Fruit fly (Drosophila melanogaster) Kc167 (cell line): ENCODE data around the gene lectin-37Da.

Experiments
- Myc ChIP-seq: fragments of >200 bp; optimal IDR thresholded peaks from 2 replicates; lab custom pipeline; 2017; ENCODE audit warnings: missing external identifiers
- Sin3A ChIP-seq: fragments of >200 bp; optimal IDR thresholded peaks from 2 replicates; lab custom pipeline; 2018; ENCODE audit warnings: missing external identifiers
- h ChIP-seq: fragments of >200 bp; optimal IDR thresholded peaks from 3 replicates; lab custom pipeline; 2018; ENCODE audit warnings: missing external identifiers
- insv ChIP-seq: fragments of >200 bp; optimal IDR thresholded peaks from 3 replicates; lab custom pipeline; 2018; ENCODE audit warnings: missing external identifiers
- psq ChIP-seq: fragments of >200 bp; optimal IDR thresholded peaks from 2 replicates; lab custom pipeline; 2017; ENCODE audit warnings: missing external identifiers

DNA sequence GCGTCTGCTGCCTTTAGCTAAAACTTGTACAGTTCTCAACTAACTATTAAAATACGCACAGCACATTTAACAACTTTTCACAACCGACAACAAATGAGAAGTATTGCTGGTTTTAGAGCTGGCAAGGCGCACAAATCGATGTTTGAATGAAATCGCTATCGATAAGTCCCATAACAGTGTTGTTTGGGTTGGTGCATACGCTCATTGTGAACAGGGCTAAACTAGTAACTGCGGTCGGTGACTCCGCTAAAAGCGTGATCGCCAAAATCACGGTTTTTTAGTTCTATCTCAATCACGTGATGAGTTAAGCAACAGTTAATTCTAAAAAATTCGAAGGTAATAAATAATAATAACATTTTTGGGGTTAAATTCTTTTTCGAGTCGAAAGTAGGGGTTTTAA lies 35.3 kb downstream of the lectin-37Da start, which contains the start of gene Top2:
- TF ChIP-seq insv (lab: Kevin White, UChicago) = no peak
- TF ChIP-seq psq (lab: Kevin White, UChicago) = no peak
- TF ChIP-seq h = no peak
- TF ChIP-seq Myc = no peak
- no peak for TF ChIP-seq Sin3A
